Worm (Caenorhabditis elegans): Measurements from ENCODE around the gene F44D12.16.
"Not testable (repeated sequence)": the region's sequence is repeated elsewhere in the genome, so short reads cannot be mapped to it uniquely, and the experiment has no call there.

Gene F44D12.16

DNA sequence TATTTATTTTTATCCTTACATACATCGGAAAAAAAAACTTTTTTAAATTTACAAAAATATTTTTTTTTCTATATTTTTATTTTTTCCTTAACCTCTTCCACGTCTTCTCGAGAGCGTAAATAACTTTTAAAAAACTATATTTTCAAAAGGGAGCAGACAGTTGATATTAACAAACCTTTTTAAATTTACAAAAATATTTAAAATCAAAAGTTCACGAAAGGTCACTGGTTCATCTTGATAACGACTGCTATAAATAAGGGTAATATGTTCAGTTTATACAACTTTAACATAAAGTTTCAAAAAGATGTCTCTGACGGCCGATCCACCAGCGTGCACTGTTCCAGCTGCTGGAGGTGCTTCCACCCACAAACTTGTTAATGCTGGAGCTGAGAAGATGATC is at the start of gene F44D12.16, which contains the start of gene msd-2:
F44D12.16 (plus strand) TSS at position 301 of the 400 bp plus-strand sequence.
msd-2 (plus strand) TSS at position 305 of the 400 bp plus-strand sequence.
- TF ChIP-seq ztf-26 (tag; optimal IDR thresholded peaks at IDR 0.05); F33H1.4 (GFP tag; IDR thresholded peaks at IDR 0.05); egrh-3 (GFP tag; IDR thresholded peaks at IDR 0.05): not testable (repeated sequence)

DNA sequence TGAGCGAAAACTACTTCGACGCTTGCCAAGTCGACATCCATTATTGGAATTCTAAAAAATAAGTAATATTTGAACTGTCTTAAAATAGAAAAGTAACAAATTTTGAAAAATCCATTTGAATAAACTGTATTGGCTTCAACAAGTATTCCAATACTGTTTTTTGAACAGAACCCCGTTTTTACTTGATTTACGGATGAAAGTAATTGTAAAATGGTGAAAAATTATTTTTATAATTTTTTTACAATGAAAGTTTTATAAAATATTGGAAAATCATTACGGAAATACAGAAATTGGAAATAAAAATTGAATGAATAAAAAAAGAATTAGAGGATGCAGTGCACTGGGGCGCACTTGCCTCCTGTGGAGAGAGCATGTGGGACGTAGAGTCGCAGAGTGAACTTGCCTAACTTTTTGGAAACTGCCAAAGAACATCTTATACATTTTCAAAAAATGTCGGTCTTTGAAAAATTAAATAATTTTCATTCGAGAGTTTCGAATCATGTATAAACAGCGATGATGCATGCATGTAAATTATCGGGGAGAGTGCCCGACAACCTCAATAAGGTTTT is 46.6 kb upstream of the F44D12.16 start, which contains the start of gene rrp-1:
rrp-1 (minus strand) TSS at position 51 of the 569 bp plus-strand sequence.
- TF ChIP-seq hmg-1.2 (GFP tag; IDR thresholded peaks at IDR 0.05) (peak; percentile 87), hlh-12 (tag; optimal IDR thresholded peaks at IDR 0.05) (no peak), F22D6.2 (tag; optimal IDR thresholded peaks at IDR 0.05) (no peak), fkh-3 (tag; optimal IDR thresholded peaks at IDR 0.05) (no peak), lag-1 (GFP tag; IDR thresholded peaks at IDR 0.05) (no peak), mcd-1 (GFP tag; IDR thresholded peaks at IDR 0.05) (peak; percentile 36; the same call in 1 of the 2 replicates)

DNA sequence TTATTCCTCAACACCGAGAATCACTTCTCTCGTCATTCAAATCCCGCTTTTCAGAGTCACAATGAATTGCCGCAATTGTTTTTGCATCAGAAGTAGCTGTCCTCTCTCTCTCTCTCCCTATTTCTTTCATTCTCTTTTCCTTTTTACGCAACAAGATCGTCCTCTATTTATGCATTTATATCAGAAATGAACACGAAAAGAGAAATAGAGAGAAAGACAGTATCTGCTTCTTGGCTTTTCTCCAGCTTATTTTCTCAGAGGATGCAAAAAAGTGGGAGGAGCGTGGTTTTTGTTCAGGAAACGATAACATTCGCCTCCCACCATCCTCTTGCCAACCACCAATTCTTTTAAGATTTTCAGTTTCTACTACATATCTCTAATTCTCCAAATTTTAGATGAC is 46.0 kb upstream of the F44D12.16 start, which contains the start of gene mam-2:
mam-2 (plus strand) TSS at position 301 of the 400 bp plus-strand sequence.
- TF ChIP-seq F39B2.1 (GFP tag; IDR thresholded peaks at IDR 0.05) (no peak), F55B11.4 (tag; optimal IDR thresholded peaks at IDR 0.05; ENCODE audit: borderline replicate concordance, insufficient read depth) (no peak), Y56A3A.18 (GFP tag; IDR thresholded peaks at IDR 0.05) (no peak), F57A8.1 (GFP tag; optimal IDR thresholded peaks at IDR 0.05) (no peak), ceh-79 (tag; optimal IDR thresholded peaks at IDR 0.05) (no peak), ceh-91 (GFP tag; IDR thresholded peaks at IDR 0.05) (no peak), egl-44 (GFP tag; IDR thresholded peaks at IDR 0.05) (no peak), ztf-3 (GFP tag; optimal IDR thresholded peaks at IDR 0.05) (no peak), ztf-26 (tag; optimal IDR thresholded peaks at IDR 0.05) (no peak)

DNA sequence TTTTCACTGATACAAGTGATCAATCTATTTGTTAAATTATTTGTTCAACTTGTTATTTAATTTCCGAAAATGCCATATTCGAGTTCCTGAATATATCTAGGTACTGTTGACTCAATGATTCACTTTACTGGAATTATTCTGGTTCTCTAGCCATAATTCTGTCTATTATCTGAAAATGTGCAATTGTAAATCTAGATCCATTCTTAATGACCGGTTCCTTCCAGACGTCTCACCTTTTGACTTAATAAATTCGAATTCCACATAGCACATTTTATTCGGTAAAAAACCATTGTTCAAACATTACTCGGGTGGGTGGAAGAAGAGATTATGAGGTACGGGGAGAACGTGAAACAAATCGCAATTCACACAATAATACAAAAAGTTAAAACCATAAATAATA is 39.5 kb upstream of the F44D12.16 start:
- no peak for TF ChIP-seq ama-1 (optimal IDR thresholded peaks at IDR 0.05)
- peak in 1 of 2 experiments; percentile 23 for TF ChIP-seq ama-1 (GFP tag; optimal IDR thresholded peaks at IDR 0.05)
- TF ChIP-seq lin-54 (GFP tag; optimal IDR thresholded peaks at IDR 0.05) = peak; percentile 5
- TF ChIP-seq ceh-100 (GFP tag; IDR thresholded peaks at IDR 0.05) = peak; percentile 10; the same call in 1 of the 2 replicates
- peak; percentile 52; the same call in 1 of the 2 replicates for TF ChIP-seq madf-3 (GFP tag; IDR thresholded peaks at IDR 0.05)
- no peak for TF ChIP-seq somi-1 (GFP tag; optimal IDR thresholded peaks at IDR 0.05)
- peak; percentile 41; the same call in 1 of the 2 replicates for TF ChIP-seq madf-6 (GFP tag; IDR thresholded peaks at IDR 0.05)
- 0 out of 2 replicates have a peak, but pooled peaks have one; percentile 9 for TF ChIP-seq ceh-91 (GFP tag; IDR thresholded peaks at IDR 0.05)
- no peak for TF ChIP-seq ZK185.1 (tag; optimal IDR thresholded peaks at IDR 0.05; ENCODE audit: poor library complexity, severe bottlenecking)
- peak; percentile 37; the same call in 1 of the 2 replicates for TF ChIP-seq nfyb-1 (GFP tag; IDR thresholded peaks at IDR 0.05)
- no peak for TF ChIP-seq lir-1 (GFP tag; conservative IDR thresholded peaks at IDR 0.05)
- TF ChIP-seq ztf-18 (tag; optimal IDR thresholded peaks at IDR 0.05) = no peak
- peak; percentile 9; the same call in 1 of the 2 replicates for TF ChIP-seq hmg-1.2 (GFP tag; IDR thresholded peaks at IDR 0.05)
- TF ChIP-seq F23B12.7 (tag; optimal IDR thresholded peaks at IDR 0.05; ENCODE audit: insufficient read depth) = no peak
- peak; percentile 43 for TF ChIP-seq him-1 (tag; optimal IDR thresholded peaks at IDR 0.05)
- TF ChIP-seq pbrm-1 (GFP tag; IDR thresholded peaks at IDR 0.05) = 0 out of 2 replicates have a peak, but pooled peaks have one; percentile 26
- TF ChIP-seq tlf-1 (GFP tag; optimal IDR thresholded peaks at IDR 0.05) = peak; percentile 36
- TF ChIP-seq tbp1 (GFP tag; optimal IDR thresholded peaks at IDR 0.05) = peak; percentile 10
- no peak for TF ChIP-seq zfh-2 (GFP tag; conservative IDR thresholded peaks at IDR 0.05)
- no peak for TF ChIP-seq nhr-120 (GFP tag; IDR thresholded peaks at IDR 0.05)
- peak; percentile 70 for TF ChIP-seq B0336.3 (GFP tag; IDR thresholded peaks at IDR 0.05)
- TF ChIP-seq lsy-27 (tag; optimal IDR thresholded peaks at IDR 0.05; ENCODE audit: borderline replicate concordance, insufficient read depth) = no peak
- no peak for TF ChIP-seq hlh-12 (tag; optimal IDR thresholded peaks at IDR 0.05)
- peak; percentile 57 for TF ChIP-seq hrde-1 (tag; optimal IDR thresholded peaks at IDR 0.05; ENCODE audit: borderline replicate concordance)
- no peak for TF ChIP-seq F22D6.2 (tag; optimal IDR thresholded peaks at IDR 0.05)
- no peak for TF ChIP-seq lin-26 (GFP tag; IDR thresholded peaks at IDR 0.05)
- no peak for TF ChIP-seq cebp-1 (GFP tag; IDR thresholded peaks at IDR 0.05)
- peak; percentile 26 for TF ChIP-seq cebp-1 (tag; optimal IDR thresholded peaks at IDR 0.05)
- TF ChIP-seq zim-3 (tag; optimal IDR thresholded peaks at IDR 0.05) = no peak
